Fruit fly (Drosophila melanogaster): ENCODE data around the gene foxo.

The foxo gene

DNA sequence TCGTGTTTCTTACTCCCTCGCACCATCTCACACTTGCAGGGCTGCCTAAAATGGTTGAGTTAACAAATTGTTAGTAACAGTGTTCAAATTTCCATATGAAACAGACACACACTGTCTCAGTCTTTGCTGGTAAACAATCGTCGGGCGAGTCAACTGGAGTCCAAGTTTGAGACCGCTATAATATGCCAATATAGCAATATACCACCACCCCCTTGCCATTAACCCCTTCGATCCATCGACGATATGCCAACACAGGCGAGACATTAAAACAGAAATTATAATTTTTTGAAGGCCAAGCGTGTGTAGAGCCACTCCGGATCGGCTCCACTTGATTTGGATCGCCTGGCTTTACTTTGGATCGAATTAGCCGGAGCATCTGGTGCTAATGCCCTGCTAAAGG lies 2.6 kb upstream of the foxo start:
- TF ChIP-seq Pif1B (GFP tag; optimal IDR thresholded peaks at IDR 0.05), result no peak
- no peak for TF ChIP-seq CG13204 (GFP tag; optimal IDR thresholded peaks at IDR 0.05)
- TF ChIP-seq D1 (tag; optimal IDR thresholded peaks at IDR 0.05), result no peak

DNA sequence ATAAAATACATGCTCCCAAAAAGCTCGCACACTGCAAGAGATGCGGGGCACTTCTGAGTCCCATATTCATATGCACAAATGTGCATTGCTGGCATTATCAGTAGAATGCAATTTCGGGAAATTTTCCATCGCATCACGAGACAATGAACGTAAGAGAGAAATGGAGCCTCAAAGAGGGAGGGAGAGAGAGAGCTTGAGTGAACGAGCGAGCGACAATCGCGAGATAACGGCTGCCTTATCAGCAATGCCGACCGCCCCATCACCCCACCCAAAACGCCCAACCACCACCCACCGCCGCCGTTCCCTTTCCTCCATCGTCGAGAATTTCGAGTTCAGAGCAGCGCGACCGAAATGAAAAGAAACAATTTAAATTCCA lies 813 bp upstream of the foxo start:
- 0 out of 2 replicates have a peak, but pooled peaks have one; percentile 43 for TF ChIP-seq CG32121 (GFP tag; IDR thresholded peaks at IDR 0.05)
- peak; percentile 37; the same call in 1 of the 2 replicates for TF ChIP-seq Ets98B (GFP tag; IDR thresholded peaks at IDR 0.05)
- no peak for TF ChIP-seq CG13204 (GFP tag; optimal IDR thresholded peaks at IDR 0.05)
- peak; percentile 34 for TF ChIP-seq CG12605 (GFP tag; IDR thresholded peaks at IDR 0.05)
- peak; percentile 63 for TF ChIP-seq EcR (GFP tag; optimal IDR thresholded peaks at IDR 0.05)
- no peak for TF ChIP-seq CG10348 (GFP tag; IDR thresholded peaks at IDR 0.05)
- peak; percentile 71; the same call in 1 of the 3 replicates for TF ChIP-seq fd96Ca (GFP tag; IDR thresholded peaks at IDR 0.05)
- no peak for TF ChIP-seq CG15710 (tag; optimal IDR thresholded peaks at IDR 0.05)

DNA sequence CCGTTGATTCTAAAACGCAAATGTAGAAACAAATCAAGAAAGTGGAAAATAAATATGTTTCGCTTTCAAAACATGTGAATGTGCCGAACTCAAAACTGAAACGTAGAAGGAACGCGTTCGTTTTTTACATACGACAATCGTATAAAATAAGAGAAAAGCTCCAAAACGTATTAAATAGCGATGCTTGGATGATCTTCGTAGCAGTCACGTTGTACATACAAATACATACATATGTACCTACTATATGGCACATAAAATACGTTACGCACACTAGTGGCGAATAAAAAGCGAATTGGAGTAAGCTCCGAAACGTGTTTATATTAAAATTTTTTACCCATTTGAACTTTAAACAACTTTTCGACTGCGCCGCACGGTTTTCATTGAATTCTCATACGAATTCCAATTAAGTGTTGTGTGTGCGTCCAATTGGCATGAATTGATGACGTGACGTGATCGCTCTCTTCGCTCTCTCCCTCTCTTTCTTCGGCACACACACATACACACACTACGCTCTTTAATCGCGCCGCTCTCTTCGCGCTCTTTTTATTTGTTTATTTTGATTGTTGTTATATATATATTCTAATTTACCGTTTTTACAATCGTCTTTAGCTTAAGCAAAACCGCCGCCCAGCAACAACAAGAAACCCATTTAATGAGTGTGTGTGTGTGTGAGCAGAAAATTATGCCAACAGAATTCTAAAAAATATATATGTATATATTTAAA lies 549 bp downstream of the foxo start:
- TF ChIP-seq CG12605 (GFP tag; IDR thresholded peaks at IDR 0.05) (0 out of 2 replicates have a peak, but pooled peaks have one; percentile 28), EcR (GFP tag; optimal IDR thresholded peaks at IDR 0.05) (no peak), Ets98B (GFP tag; IDR thresholded peaks at IDR 0.05) (no peak; the same call in 1 of the 2 replicates), CG17806 (tag; optimal IDR thresholded peaks at IDR 0.05) (no peak), Pif1B (GFP tag; optimal IDR thresholded peaks at IDR 0.05) (peak; percentile 57)

DNA sequence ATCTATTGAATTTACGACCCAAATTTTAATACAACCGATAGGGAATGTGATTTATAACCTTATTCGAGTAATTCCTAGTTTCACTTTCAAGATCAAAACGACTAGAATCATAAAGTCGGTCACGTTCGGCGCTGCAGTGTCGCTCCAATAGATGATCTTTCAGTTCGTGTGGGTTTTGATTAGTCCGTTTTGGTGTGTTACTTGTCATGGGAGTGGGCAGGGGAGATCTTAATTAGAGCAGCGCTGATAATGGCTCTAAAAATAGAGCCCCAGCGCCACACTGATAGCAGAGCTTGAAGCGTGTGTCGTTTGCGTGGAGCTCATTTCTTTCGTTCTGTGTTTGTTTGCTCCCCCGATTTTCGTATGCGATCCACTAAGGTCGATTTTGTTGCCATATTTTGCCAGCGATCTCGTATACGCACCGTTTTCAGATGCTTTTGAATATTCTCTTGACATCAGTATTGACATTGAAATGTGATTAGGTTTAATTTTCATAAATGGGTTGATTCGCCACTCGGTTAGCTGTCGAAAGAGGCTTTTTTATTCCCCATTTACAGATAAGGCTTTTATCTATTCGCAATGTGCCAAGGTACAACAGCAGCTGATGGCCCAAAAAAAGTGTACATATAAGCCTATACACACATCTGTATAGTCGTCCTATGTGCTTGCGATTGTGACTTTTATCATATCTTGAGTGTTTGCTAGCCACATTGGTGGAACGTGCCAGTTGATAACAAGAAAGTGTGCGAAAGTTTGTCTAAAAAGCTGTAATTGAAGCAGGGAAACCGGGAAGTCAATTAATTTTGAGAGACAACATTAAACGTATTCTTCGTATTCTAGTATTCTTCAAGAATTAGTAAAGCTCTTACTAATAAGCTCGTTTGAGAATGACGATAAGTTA lies 2.0 kb downstream of the foxo start:
- TF ChIP-seq CG9948 (tag; optimal IDR thresholded peaks at IDR 0.05) (no peak), gl (tag; optimal IDR thresholded peaks at IDR 0.05) (no peak), CG8301 (tag; optimal IDR thresholded peaks at IDR 0.05) (no peak), CG15710 (tag; optimal IDR thresholded peaks at IDR 0.05) (no peak), EcR (GFP tag; optimal IDR thresholded peaks at IDR 0.05) (no peak), Snoo (tag; optimal IDR thresholded peaks at IDR 0.05) (no peak), CG10348 (GFP tag; IDR thresholded peaks at IDR 0.05) (no peak)

DNA sequence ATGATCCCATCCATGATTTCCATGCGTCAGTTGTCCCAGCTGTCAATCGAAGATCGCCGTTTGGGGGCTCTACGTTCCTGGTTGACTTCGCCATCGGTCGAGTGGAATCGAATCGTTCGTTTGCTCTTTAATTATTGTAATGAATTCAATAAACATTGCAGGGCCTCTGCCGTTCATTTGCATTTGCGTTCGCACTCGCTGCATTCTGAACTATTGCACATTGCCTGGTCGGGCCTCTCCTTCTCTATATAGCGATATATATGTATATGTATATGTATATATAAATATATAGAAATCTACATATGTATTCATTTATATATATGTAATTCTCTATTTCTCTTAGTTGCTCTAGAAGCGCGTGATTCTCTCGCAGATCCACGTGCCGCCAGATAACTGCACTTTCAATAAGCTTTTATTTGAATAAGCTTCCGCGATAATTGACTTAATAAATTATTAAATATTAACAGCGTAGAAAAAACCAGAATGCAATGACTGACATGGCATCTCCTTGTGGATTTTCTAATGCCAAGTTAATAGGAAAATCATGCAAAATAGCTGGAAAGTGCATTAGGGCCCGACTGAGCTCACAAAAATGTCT lies 3.1 kb downstream of the foxo start:
- TF ChIP-seq CG8301 (tag; optimal IDR thresholded peaks at IDR 0.05), result no peak
- TF ChIP-seq EcR (GFP tag; optimal IDR thresholded peaks at IDR 0.05), result no peak
- no peak for TF ChIP-seq CG9948 (tag; optimal IDR thresholded peaks at IDR 0.05)
- TF ChIP-seq CG32121 (GFP tag; IDR thresholded peaks at IDR 0.05), result no peak
- TF ChIP-seq CG8159 (tag; optimal IDR thresholded peaks at IDR 0.05), result no peak
- no peak for TF ChIP-seq rn (GFP tag; IDR thresholded peaks at IDR 0.05)

DNA sequence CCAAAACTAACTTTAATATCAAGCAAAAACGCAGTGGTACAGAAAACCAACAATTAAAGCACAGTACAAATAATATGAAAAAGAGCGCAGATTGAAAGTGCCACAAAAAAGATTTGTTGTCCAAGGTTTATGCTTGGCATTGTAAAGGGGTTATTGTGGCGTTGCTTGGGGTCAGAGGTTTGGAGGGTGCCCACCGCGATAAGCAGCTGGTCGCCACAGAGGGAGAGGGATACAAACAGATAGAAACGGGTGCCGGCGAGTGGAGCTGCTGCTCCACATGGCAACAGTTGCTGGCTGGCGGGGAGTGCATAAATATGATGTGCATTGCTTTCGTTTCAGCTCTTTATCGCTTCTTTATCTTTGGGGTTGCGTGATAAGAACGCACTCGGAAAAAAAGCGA lies 3.7 kb downstream of the foxo start:
- TF ChIP-seq CG4496 (GFP tag; IDR thresholded peaks at IDR 0.05) (no peak), CG15710 (tag; optimal IDR thresholded peaks at IDR 0.05) (no peak), CG8301 (tag; optimal IDR thresholded peaks at IDR 0.05) (no peak), Pif1B (GFP tag; optimal IDR thresholded peaks at IDR 0.05) (no peak), CG17806 (tag; optimal IDR thresholded peaks at IDR 0.05) (no peak), CG10348 (GFP tag; IDR thresholded peaks at IDR 0.05) (no peak), CG32121 (GFP tag; IDR thresholded peaks at IDR 0.05) (no peak), CG34367 (tag; optimal IDR thresholded peaks at IDR 0.05) (no peak), CG8159 (tag; optimal IDR thresholded peaks at IDR 0.05) (no peak), EcR (GFP tag; optimal IDR thresholded peaks at IDR 0.05) (no peak), CG13204 (GFP tag; optimal IDR thresholded peaks at IDR 0.05) (no peak), gl (tag; optimal IDR thresholded peaks at IDR 0.05) (no peak), fd96Ca (GFP tag; IDR thresholded peaks at IDR 0.05) (no peak), Pif1A (GFP tag; optimal IDR thresholded peaks at IDR 0.05) (no peak), Snoo (tag; optimal IDR thresholded peaks at IDR 0.05) (no peak), CG12605 (GFP tag; IDR thresholded peaks at IDR 0.05) (no peak), rn (GFP tag; IDR thresholded peaks at IDR 0.05) (no peak), D1 (tag; optimal IDR thresholded peaks at IDR 0.05) (no peak)

All from whole organism, pupa.